Worm (Caenorhabditis elegans): ENCODE measurements around the gene W06H8.2.

The W06H8.2 gene

ce11 chrV:6228400-6228895, 21.9 kb downstream of the W06H8.2 start (continued):
- TF ChIP-seq nhr-11 (tag; optimal IDR thresholded peaks at IDR 0.05) (peak; percentile 20), unc-130 (tag; optimal IDR thresholded peaks at IDR 0.05) (no peak), tlp-1 (tag; optimal IDR thresholded peaks at IDR 0.05) (no peak), unc-98 (GFP tag; IDR thresholded peaks at IDR 0.05) (no peak), C04F5.9 (tag; optimal IDR thresholded peaks at IDR 0.05) (no peak), egl-13 (tag; optimal IDR thresholded peaks at IDR 0.05) (no peak), egl-27 (tag; optimal IDR thresholded peaks at IDR 0.05) (no peak), fkh-10 (GFP tag; optimal IDR thresholded peaks at IDR 0.05) (no peak), lin-13 (GFP tag; optimal IDR thresholded peaks at IDR 0.05) (no peak), lsy-2 (tag; optimal IDR thresholded peaks at IDR 0.05) (peak; percentile 32 to 65), mdl-1 (tag; optimal IDR thresholded peaks at IDR 0.05) (no peak), hpl-2 (GFP tag; optimal IDR thresholded peaks at IDR 0.05) (no peak), xbp-1 (tag; optimal IDR thresholded peaks at IDR 0.05) (peak; percentile 19), nhr-237 (tag; optimal IDR thresholded peaks at IDR 0.05) (no peak), nhr-85 (tag) (peak; percentile 91), nhr-76 (tag; optimal IDR thresholded peaks at IDR 0.05) (no peak), hlh-17 (GFP tag; optimal IDR thresholded peaks at IDR 0.05; ENCODE audit: borderline replicate concordance) (no peak), nhr-71 (tag; optimal IDR thresholded peaks at IDR 0.05) (peak; percentile 78), efl-1 (optimal IDR thresholded peaks at IDR 0.05) (peak in 1 of 2 experiments; percentile 7), efl-1 (GFP tag; optimal IDR thresholded peaks at IDR 0.05 in 1 of 2) (peak; percentile 14 to 93), mab-9 (GFP tag; IDR thresholded peaks at IDR 0.05) (peak; percentile 46; the same call in 1 of the 2 replicates), ceh-63 (GFP tag; optimal IDR thresholded peaks at IDR 0.05) (no peak), fos-1 (tag; optimal IDR thresholded peaks at IDR 0.05) (no peak), swsn-7 (tag; optimal IDR thresholded peaks at IDR 0.05) (peak; percentile 36), jun-1 (tag; optimal IDR thresholded peaks at IDR 0.05) (no peak), snpc-4 (tag; optimal IDR thresholded peaks at IDR 0.05) (no peak), aly-2 (tag; optimal IDR thresholded peaks at IDR 0.05) (no peak), ceh-90 (tag; optimal IDR thresholded peaks at IDR 0.05) (no peak), irx-1 (tag; optimal IDR thresholded peaks at IDR 0.05) (no peak), sptf-1 (tag; optimal IDR thresholded peaks at IDR 0.05) (no peak), sox-4 (tag; optimal IDR thresholded peaks at IDR 0.05) (no peak), isw-1 (GFP tag; IDR thresholded peaks at IDR 0.05) (no peak), dsc-1 (tag; optimal IDR thresholded peaks at IDR 0.05) (no peak)

DNA sequence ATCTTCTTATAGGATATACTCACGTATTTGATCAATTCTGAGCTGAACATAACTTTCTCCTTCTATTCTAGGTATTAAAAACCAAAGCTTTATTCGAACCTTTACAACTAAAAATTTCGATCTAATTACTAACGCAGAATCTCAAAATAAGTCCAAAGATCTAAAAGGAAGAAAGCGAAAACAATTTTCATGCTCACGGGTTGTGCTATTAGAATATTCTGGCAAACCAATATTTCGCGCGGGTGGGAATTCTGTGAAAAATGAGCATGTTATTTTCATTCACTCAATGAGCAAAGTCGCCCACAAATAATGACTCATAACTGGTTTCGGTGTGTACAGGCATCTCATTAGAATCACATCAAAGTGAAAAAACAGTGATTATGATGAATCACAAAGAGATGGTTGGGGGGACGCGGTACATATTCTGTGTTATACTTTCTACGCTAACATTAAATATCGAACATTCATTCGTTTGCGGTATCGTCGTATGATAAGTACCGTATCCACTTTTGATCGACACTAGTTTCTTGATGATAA, 22.4 kb downstream of the W06H8.2 start:
- TF ChIP-seq hlh-4 (tag; optimal IDR thresholded peaks at IDR 0.05) (no peak), aly-2 (tag; optimal IDR thresholded peaks at IDR 0.05) (no peak), dsc-1 (tag; optimal IDR thresholded peaks at IDR 0.05) (peak; percentile 70), alr-1 (tag; optimal IDR thresholded peaks at IDR 0.05; ENCODE audit: borderline replicate concordance) (no peak), elt-2 (tag; optimal IDR thresholded peaks at IDR 0.05) (no peak), nhr-85 (tag) (peak; percentile 80), lin-15B (tag; optimal IDR thresholded peaks at IDR 0.05) (peak; percentile 5), dpl-1 (GFP tag; optimal IDR thresholded peaks at IDR 0.05) (no peak), egl-27 (tag; optimal IDR thresholded peaks at IDR 0.05) (no peak), blmp-1 (tag; optimal IDR thresholded peaks at IDR 0.05) (no peak), mab-9 (GFP tag; IDR thresholded peaks at IDR 0.05) (no peak), efl-3 (GFP tag; optimal IDR thresholded peaks at IDR 0.05) (no peak), mef-2 (tag; optimal IDR thresholded peaks at IDR 0.05) (peak; percentile 54), egl-13 (tag; optimal IDR thresholded peaks at IDR 0.05) (peak; percentile 12), fkh-8 (tag; optimal IDR thresholded peaks at IDR 0.05) (peak; percentile 91), ceh-82 (tag; optimal IDR thresholded peaks at IDR 0.05) (peak in 1 of 3 experiments; percentile 4), ztf-4 (tag; optimal IDR thresholded peaks at IDR 0.05) (no peak), tbx-2 (tag; optimal IDR thresholded peaks at IDR 0.05) (no peak), ama-1 (optimal IDR thresholded peaks at IDR 0.05) (peak; percentile 44), jun-1 (tag; optimal IDR thresholded peaks at IDR 0.05) (no peak), mep-1 (tag; optimal IDR thresholded peaks at IDR 0.05) (peak; percentile 46), vab-15 (tag; optimal IDR thresholded peaks at IDR 0.05) (no peak)
